Fruit fly (Drosophila melanogaster): Measurements from ENCODE around the gene Drak.

Gene Drak

DNA sequence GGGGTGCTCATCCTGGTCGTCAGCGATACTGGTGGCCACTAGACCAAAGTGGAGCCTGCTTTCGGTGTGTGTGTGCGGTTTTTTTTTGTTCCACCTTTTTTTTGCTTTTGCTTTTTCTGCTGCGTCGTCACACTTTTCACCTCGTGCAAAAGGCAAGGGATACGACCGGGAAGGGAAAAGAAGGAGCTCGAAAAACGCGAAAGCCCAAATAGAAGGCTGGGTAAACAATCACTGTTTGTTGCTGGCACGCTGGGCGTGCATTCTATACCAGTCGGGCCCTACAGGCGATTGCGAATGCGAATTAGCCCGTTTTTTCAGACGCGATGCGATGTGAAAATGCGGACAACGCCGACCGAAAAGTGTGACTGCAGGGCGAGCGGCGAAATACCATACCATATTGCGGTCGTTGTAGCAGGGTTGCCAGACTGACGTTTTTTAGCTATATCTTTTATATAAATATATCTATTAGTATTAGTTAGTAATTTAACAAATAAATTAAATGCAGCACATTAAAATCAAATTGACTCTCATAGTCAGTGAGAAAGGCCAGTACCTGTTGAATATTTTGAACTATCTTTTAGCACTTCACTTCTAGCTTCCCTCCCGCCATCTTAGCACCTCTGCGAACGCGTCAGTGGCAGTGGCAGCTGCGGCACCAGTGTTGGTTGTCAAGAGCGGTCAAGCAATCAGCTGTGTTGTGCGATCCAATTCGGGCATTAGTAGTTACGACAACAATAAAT lies 77.2 kb downstream of the Drak start, which contains the start of the genes Polr2A and CG11699 (continued):
- TF ChIP-seq CG31224 (GFP tag; IDR thresholded peaks at IDR 0.05) (peak; percentile 50; the same call in 1 of the 2 replicates), CG15601 (tag; optimal IDR thresholded peaks at IDR 0.05) (peak; percentile 39), CG16815 (GFP tag; optimal IDR thresholded peaks at IDR 0.05) (no peak), bowl (GFP tag; IDR thresholded peaks at IDR 0.05) (no peak), CG18262 (tag; optimal IDR thresholded peaks at IDR 0.05) (peak; percentile 46), gsb (GFP tag; IDR thresholded peaks at IDR 0.05) (no peak), CG33213 (GFP tag; optimal IDR thresholded peaks at IDR 0.05) (no peak), Gsc (GFP tag; IDR thresholded peaks at IDR 0.05) (no peak), CG15073 (GFP tag; optimal IDR thresholded peaks at IDR 0.05) (no peak), stwl (tag; optimal IDR thresholded peaks at IDR 0.05) (peak; percentile 44), zfh2 (GFP tag; optimal IDR thresholded peaks at IDR 0.05) (no peak), Atf-2 (GFP tag; optimal IDR thresholded peaks at IDR 0.05) (no peak), crp (GFP tag; optimal IDR thresholded peaks at IDR 0.05) (peak; percentile 3 to 90), CG14667 (GFP tag; IDR thresholded peaks at IDR 0.05) (no peak), slbo (GFP tag; IDR thresholded peaks at IDR 0.05) (peak; percentile 62; the same call in 1 of the 2 replicates), Stat92E (GFP tag; optimal IDR thresholded peaks at IDR 0.05) (no peak), CG7357 (GFP tag; IDR thresholded peaks at IDR 0.05) (no peak; the same call in 2 of the 3 replicates), seq (GFP tag; IDR thresholded peaks at IDR 0.05) (peak; percentile 36; the same call in 1 of the 2 replicates), CG10366 (GFP tag; IDR thresholded peaks at IDR 0.05) (no peak; the same call in 1 of the 2 replicates), Trl (optimal IDR thresholded peaks at IDR 0.05) (no peak), Trl (GFP tag; optimal IDR thresholded peaks at IDR 0.05) (peak; percentile 6), prd (optimal IDR thresholded peaks at IDR 0.05) (no peak), prd (GFP tag; IDR thresholded peaks at IDR 0.05) (peak; percentile 25; the same call in 1 of the 3 replicates), Taf1 (GFP tag; IDR thresholded peaks at IDR 0.05) (no peak; the same call in 1 of the 2 replicates)

DNA sequence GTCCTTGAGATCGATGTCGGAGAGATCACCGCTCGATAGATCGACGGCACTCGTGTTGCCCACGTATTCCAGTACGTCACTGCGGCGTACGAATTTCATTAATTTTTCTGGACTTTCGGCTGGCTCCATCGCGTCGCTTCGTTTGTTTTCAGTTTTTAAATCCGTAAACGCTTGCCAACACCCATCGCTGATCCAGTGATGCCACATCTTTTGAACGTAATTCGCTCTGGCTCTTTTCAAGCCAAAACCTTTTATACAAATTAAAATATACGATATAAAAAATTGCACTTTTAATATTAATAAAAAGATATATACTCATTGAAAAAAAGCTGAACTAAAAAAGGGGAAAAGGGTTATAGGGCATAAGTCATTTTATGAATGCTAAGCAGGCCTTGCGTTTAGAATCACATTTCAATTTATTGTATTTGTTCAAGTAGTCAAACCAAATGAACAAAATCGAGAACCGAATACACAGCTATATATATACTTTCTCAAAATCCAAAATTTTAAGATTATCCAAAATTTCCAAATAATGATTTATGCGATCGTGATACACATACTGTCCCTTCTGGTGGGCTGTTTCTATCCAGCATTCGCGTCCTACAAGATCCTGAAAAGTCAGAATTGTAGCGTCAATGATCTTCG lies 79.5 kb downstream of the Drak start, which contains the start of the genes Kmn1 and Reepl1:
Kmn1 (minus strand) TSS at position 173 of the 645 bp plus-strand sequence.
Reepl1 (plus strand) TSS at position 438 of the 645 bp plus-strand sequence.
- peak; percentile 62 for TF ChIP-seq slbo (GFP tag; IDR thresholded peaks at IDR 0.05)
- TF ChIP-seq CG4617 (GFP tag; optimal IDR thresholded peaks at IDR 0.05; ENCODE audit: borderline replicate concordance), result peak; percentile 10
- TF ChIP-seq nerfin-1 (tag; optimal IDR thresholded peaks at IDR 0.05), result no peak
- TF ChIP-seq BEAF-32 (GFP tag; optimal IDR thresholded peaks at IDR 0.05), result peak; percentile 21
- no peak for TF ChIP-seq h (optimal IDR thresholded peaks at IDR 0.05)
- TF ChIP-seq sens (GFP tag), result peak; percentile 18
- peak; percentile 19 for TF ChIP-seq Med (GFP tag)
- TF ChIP-seq Myb (GFP tag; optimal IDR thresholded peaks at IDR 0.05), result peak; percentile 13
- peak; percentile 3 for TF ChIP-seq grau (tag; optimal IDR thresholded peaks at IDR 0.05)
- TF ChIP-seq CoRest (tag; optimal IDR thresholded peaks at IDR 0.05), result peak; percentile 20
- TF ChIP-seq pzg (GFP tag; optimal IDR thresholded peaks at IDR 0.05), result peak; percentile 29
- peak; percentile 5 for TF ChIP-seq mam (GFP tag; optimal IDR thresholded peaks at IDR 0.05)
- peak in 1 of 2 experiments; percentile 70 for TF ChIP-seq crp (GFP tag; optimal IDR thresholded peaks at IDR 0.05)
- TF ChIP-seq gfzf (GFP tag; optimal IDR thresholded peaks at IDR 0.05), result peak; percentile 33
- TF ChIP-seq MBD-R2 (GFP tag; IDR thresholded peaks at IDR 0.05), result peak; percentile 67
- peak; percentile 3 for TF ChIP-seq pnt (GFP tag; optimal IDR thresholded peaks at IDR 0.05)
- no peak for TF ChIP-seq Fer1 (GFP tag; optimal IDR thresholded peaks at IDR 0.05)
- 0 out of 2 replicates have a peak, but pooled peaks have one; percentile 15 for TF ChIP-seq sisA (GFP tag; IDR thresholded peaks at IDR 0.05)
- TF ChIP-seq stwl (tag; optimal IDR thresholded peaks at IDR 0.05), result peak; percentile 3
- peak; percentile 2 for TF ChIP-seq CG14710 (tag; optimal IDR thresholded peaks at IDR 0.05)
- peak; percentile 12; the same call in 1 of the 2 replicates for TF ChIP-seq NFAT (GFP tag; IDR thresholded peaks at IDR 0.05)
- peak; percentile 15 for TF ChIP-seq phol (tag; optimal IDR thresholded peaks at IDR 0.05)
- no peak for TF ChIP-seq corto (GFP tag; optimal IDR thresholded peaks at IDR 0.05)
- peak; percentile 4 for TF ChIP-seq Xbp1 (GFP tag; optimal IDR thresholded peaks at IDR 0.05)
- TF ChIP-seq Scr (GFP tag; IDR thresholded peaks at IDR 0.05; ENCODE audit: partially characterized antibody), result no peak
- peak; percentile 88 for TF ChIP-seq Sry-β (GFP tag; optimal IDR thresholded peaks at IDR 0.05)
- no peak for TF ChIP-seq gce (GFP tag; IDR thresholded peaks at IDR 0.05)
- TF ChIP-seq jumu (GFP tag; optimal IDR thresholded peaks at IDR 0.05), result peak; percentile 21

All from whole organism, embryonic.